Worm (Caenorhabditis elegans): ENCODE results near the gene ptr-14.
A peak's percentile ranks its signal among the peaks of the same experiment; 100 is the strongest.

ptr-14 gene

ce11 chrIV:10614918-10615477, at the start of gene ptr-14:
Gene ptr-14 (plus strand): TSS chrIV:10615427.
- TF ChIP-seq unc-30 (tag; optimal IDR thresholded peaks at IDR 0.05) (no peak), efl-3 (GFP tag; optimal IDR thresholded peaks at IDR 0.05) (no peak), pag-3 (tag; optimal IDR thresholded peaks at IDR 0.05; ENCODE audit: borderline replicate concordance, insufficient read depth) (no peak), C34B4.2 (tag; optimal IDR thresholded peaks at IDR 0.05) (no peak), snpc-4 (tag; optimal IDR thresholded peaks at IDR 0.05) (no peak), hlh-17 (GFP tag; optimal IDR thresholded peaks at IDR 0.05; ENCODE audit: borderline replicate concordance) (no peak), nhr-237 (tag; optimal IDR thresholded peaks at IDR 0.05) (no peak), sup-37 (GFP tag; optimal IDR thresholded peaks at IDR 0.05) (no peak), nhr-85 (tag) (peak; percentile 50)

ce11 chrIV:10567822-10568221, 47.4 kb upstream of the ptr-14 start:
- TF ChIP-seq nhr-85 (tag) (no peak), blmp-1 (tag; optimal IDR thresholded peaks at IDR 0.05) (peak; percentile 8), mdl-1 (tag; optimal IDR thresholded peaks at IDR 0.05) (no peak), C16A3.4 (tag; optimal IDR thresholded peaks at IDR 0.05) (no peak), lin-14 (GFP tag; optimal IDR thresholded peaks at IDR 0.05) (peak; percentile 35), lin-39 (tag; optimal IDR thresholded peaks at IDR 0.05) (no peak), sptf-1 (tag; optimal IDR thresholded peaks at IDR 0.05) (no peak)

DNA sequence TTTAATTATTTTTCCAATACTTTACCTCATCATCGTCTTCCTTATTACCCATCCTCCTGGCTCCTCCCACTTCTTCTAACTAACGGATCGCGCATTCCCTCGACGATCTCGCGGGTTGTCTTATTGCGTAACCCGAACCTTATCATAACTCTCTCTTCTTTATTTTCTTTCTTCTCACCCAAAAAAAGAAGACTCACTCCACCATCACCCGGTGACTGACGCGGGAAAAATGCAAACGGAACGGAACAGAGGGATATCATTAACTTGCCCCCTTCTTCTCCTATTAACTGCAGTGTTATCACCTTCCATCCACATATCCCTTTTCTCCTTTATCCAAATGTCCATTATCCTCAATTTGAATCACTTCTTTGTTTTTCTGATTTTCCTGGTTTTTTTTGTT, 45.2 kb upstream of the ptr-14 start:
- TF ChIP-seq blmp-1 (tag; optimal IDR thresholded peaks at IDR 0.05) (peak; percentile 94), lin-14 (GFP tag; optimal IDR thresholded peaks at IDR 0.05) (peak; percentile 13), unc-62 (GFP tag; optimal IDR thresholded peaks at IDR 0.05) (no peak)

- TF ChIP-seq blmp-1 (tag; optimal IDR thresholded peaks at IDR 0.05), result peak; percentile 15
- TF ChIP-seq nhr-19 (GFP tag; conservative IDR thresholded peaks at IDR 0.05), result no peak
- TF ChIP-seq ztf-11 (tag; optimal IDR thresholded peaks at IDR 0.05), result no peak
- no peak for TF ChIP-seq C34B4.2 (tag; optimal IDR thresholded peaks at IDR 0.05)
- TF ChIP-seq efl-1 (optimal IDR thresholded peaks at IDR 0.05), result no peak
- TF ChIP-seq efl-1 (GFP tag; optimal IDR thresholded peaks at IDR 0.05 in 1 of 2), result peak in 1 of 2 experiments; percentile 81
Observed at ce11 chrIV:10571020-10571419, 44.2 kb upstream of the ptr-14 start.

DNA sequence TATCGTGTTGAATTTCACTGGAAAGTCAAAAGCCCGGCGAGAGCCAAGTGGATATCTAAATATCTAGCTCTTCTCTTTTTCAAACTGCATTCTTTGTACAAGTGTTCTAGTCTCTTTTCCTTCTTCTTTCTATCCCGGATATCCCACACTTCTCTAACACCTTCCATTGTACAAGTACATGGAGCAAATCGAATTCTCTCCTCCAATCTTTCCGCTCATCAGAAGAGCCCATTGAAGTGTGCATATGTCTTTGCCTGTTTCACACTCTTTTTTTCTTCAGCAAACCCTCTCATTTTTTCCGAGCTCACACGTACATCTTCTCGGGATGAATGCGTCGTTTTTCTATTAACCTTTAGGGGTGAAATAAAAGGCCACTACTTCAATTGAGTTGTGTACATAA, 41.8 kb upstream of the ptr-14 start:
- no peak for TF ChIP-seq unc-130 (tag; optimal IDR thresholded peaks at IDR 0.05)
- peak; percentile 42 for TF ChIP-seq lin-14 (GFP tag; optimal IDR thresholded peaks at IDR 0.05)

DNA sequence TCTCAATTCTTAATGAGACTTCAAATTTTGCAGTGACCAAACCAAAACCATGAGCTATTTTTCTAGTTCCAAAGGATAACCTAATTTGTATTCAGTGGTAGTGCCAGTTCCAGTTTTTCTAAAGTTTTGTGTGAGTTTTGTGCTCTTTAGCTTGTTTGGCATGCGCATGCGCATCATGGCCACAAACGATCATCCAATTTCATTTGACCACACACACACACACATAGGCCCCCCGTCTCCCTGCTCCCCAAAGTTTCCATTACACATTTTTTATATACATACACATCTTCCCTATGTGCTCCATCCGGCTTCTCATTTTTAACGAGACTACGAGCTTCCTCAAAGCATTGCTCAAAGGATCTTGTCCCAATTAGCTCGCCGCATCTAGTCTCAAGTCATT, 40.8 kb upstream of the ptr-14 start:
- TF ChIP-seq lin-14 (GFP tag; optimal IDR thresholded peaks at IDR 0.05), result peak; percentile 52
- TF ChIP-seq dsc-1 (tag; optimal IDR thresholded peaks at IDR 0.05), result peak; percentile 46
- TF ChIP-seq sox-4 (tag; optimal IDR thresholded peaks at IDR 0.05), result no peak
- TF ChIP-seq xbp-1 (tag; optimal IDR thresholded peaks at IDR 0.05), result no peak
- no peak for TF ChIP-seq fos-1 (tag; optimal IDR thresholded peaks at IDR 0.05)

ce11 chrIV:10576050-10576449, 39.2 kb upstream of the ptr-14 start, which contains the start of gene efn-2:
Gene efn-2 (plus strand): TSS chrIV:10576350.
- TF ChIP-seq blmp-1 (tag; optimal IDR thresholded peaks at IDR 0.05) (peak; percentile 45), sup-37 (GFP tag; optimal IDR thresholded peaks at IDR 0.05) (no peak)

DNA sequence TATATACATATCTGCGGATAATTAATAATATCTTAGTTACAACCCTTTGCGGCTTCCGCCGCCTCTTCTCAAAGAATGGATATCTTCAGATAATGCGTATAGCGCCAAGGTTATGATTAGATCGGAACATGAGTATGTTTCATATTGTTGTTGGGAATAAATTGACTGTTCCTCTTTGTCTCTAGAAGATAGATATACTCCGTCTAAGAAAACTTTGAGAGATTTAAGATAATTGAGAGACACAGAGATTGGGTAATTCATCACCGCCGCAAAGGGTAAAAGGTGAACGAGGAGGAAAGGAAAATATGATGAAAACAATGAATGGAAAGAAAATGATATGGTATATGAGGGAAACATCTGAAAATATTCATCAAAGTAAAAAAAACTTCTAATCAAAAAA, 38.6 kb upstream of the ptr-14 start:
- TF ChIP-seq lin-14 (GFP tag; optimal IDR thresholded peaks at IDR 0.05), result peak; percentile 60
- TF ChIP-seq ztf-4 (tag; optimal IDR thresholded peaks at IDR 0.05), result no peak
- TF ChIP-seq nhr-85 (tag), result peak; percentile 16
- peak; percentile 14 for TF ChIP-seq mep-1 (tag; optimal IDR thresholded peaks at IDR 0.05)
- no peak for TF ChIP-seq ceh-82 (tag; optimal IDR thresholded peaks at IDR 0.05)
- TF ChIP-seq blmp-1 (tag; optimal IDR thresholded peaks at IDR 0.05), result peak; percentile 54
- TF ChIP-seq nhr-47 (tag; optimal IDR thresholded peaks at IDR 0.05), result no peak
